Worm (Caenorhabditis elegans): Measurements from ENCODE around the gene C09G5.14.

C09G5.14 gene

ce11 chrII:10707439-10708096 is 15.4 kb downstream of the C09G5.14 start:
- TF ChIP-seq nhr-76 (tag; optimal IDR thresholded peaks at IDR 0.05), result no peak
- TF ChIP-seq ces-1 (GFP tag; optimal IDR thresholded peaks at IDR 0.05), result no peak
- TF ChIP-seq zip-2 (tag; optimal IDR thresholded peaks at IDR 0.05), result no peak
- no peak for TF ChIP-seq dmd-9 (GFP tag; IDR thresholded peaks at IDR 0.05)
- no peak for TF ChIP-seq spr-1 (tag; optimal IDR thresholded peaks at IDR 0.05)
- TF ChIP-seq madf-9 (GFP tag; conservative IDR thresholded peaks at IDR 0.05), result peak; percentile 5; the same call in 1 of the 2 replicates
- TF ChIP-seq dmd-6 (GFP tag; IDR thresholded peaks at IDR 0.05), result no peak
- no peak for TF ChIP-seq unc-130 (GFP tag; optimal IDR thresholded peaks at IDR 0.05)
- no peak for TF ChIP-seq hmg-1.1 (GFP tag; IDR thresholded peaks at IDR 0.05)
- TF ChIP-seq ceh-32 (tag; optimal IDR thresholded peaks at IDR 0.05; ENCODE audit: poor library complexity), result no peak
- TF ChIP-seq daf-8 (GFP tag; IDR thresholded peaks at IDR 0.05), result 0 out of 2 replicates have a peak, but pooled peaks have one; percentile 30
- TF ChIP-seq nhr-28 (tag; optimal IDR thresholded peaks at IDR 0.05), result no peak
- no peak for TF ChIP-seq Y48G9A.11 (GFP tag; IDR thresholded peaks at IDR 0.05)
- no peak for TF ChIP-seq lin-13 (GFP tag; optimal IDR thresholded peaks at IDR 0.05)
- no peak for TF ChIP-seq nhr-10 (tag; optimal IDR thresholded peaks at IDR 0.05)
- TF ChIP-seq tra-1 (GFP tag; IDR thresholded peaks at IDR 0.05), result 0 out of 2 replicates have a peak, but pooled peaks have one; percentile 5
- TF ChIP-seq egl-43 (GFP tag; IDR thresholded peaks at IDR 0.05), result peak; percentile 14; the same call in 1 of the 2 replicates
- TF ChIP-seq Y105C5A.15 (GFP tag; IDR thresholded peaks at IDR 0.05), result no peak
- TF ChIP-seq nhr-42 (GFP tag; IDR thresholded peaks at IDR 0.05), result no peak
- TF ChIP-seq mxl-3 (GFP tag; optimal IDR thresholded peaks at IDR 0.05), result no peak
- no peak for TF ChIP-seq F44E2.7 (GFP tag; IDR thresholded peaks at IDR 0.05)
- TF ChIP-seq spr-3 (GFP tag; optimal IDR thresholded peaks at IDR 0.05), result peak; percentile 31
- no peak for TF ChIP-seq lir-3 (tag; optimal IDR thresholded peaks at IDR 0.05)
- 0 out of 4 replicates have a peak, but pooled peaks of 1 of the 2 experiments have one; percentile 73 for TF ChIP-seq madf-5 (GFP tag; IDR thresholded peaks at IDR 0.05)
- peak; percentile 99 for TF ChIP-seq set-16 (GFP tag; IDR thresholded peaks at IDR 0.05)
- no peak for TF ChIP-seq ceh-20 (GFP tag; IDR thresholded peaks at IDR 0.05)
- no peak for TF ChIP-seq attf-4 (tag; optimal IDR thresholded peaks at IDR 0.05)
- TF ChIP-seq Y5F2A.4 (GFP tag; optimal IDR thresholded peaks at IDR 0.05), result no peak
- no peak for TF ChIP-seq nhr-25 (tag; optimal IDR thresholded peaks at IDR 0.05; ENCODE audit: borderline replicate concordance, insufficient read depth)

ce11 chrII:10706901-10707300 is 16.1 kb downstream of the C09G5.14 start, which contains the start of gene col-80:
TSS of gene col-80 (plus strand) at chrII:10707201.
- TF ChIP-seq unc-62 (GFP tag; optimal IDR thresholded peaks at IDR 0.05 in 1 of 2) (peak in 1 of 2 experiments; percentile 41), unc-62 (tag; optimal IDR thresholded peaks at IDR 0.05) (no peak), dmd-6 (GFP tag; IDR thresholded peaks at IDR 0.05) (0 out of 2 replicates have a peak, but pooled peaks have one; percentile 17), R02D3.7 (tag; optimal IDR thresholded peaks at IDR 0.05) (no peak), madf-5 (GFP tag; IDR thresholded peaks at IDR 0.05) (0 out of 4 replicates have a peak, but pooled peaks of 1 of the 2 experiments have one; percentile 49)

DNA sequence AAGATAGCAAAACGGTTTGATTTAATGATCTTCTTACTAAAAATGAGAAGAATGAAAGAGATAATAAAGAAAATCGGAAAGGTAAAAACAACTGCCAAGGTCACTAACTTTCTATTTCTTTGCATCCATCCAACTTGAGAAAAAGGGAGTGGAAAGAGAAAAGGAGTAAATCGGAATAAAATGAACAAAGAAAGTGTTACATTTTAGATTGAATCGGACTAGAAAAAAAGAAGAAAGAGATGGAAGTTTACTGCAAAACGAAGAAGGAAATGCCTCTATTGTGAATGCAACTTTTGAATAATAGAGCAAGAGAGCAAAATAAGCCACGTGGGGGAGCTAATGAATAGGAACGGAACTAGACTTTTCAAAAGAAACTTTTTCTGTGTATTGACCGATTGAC is 16.9 kb downstream of the C09G5.14 start:
- no peak for TF ChIP-seq unc-39 (tag; optimal IDR thresholded peaks at IDR 0.05)
- peak in 1 of 2 experiments; percentile 88 for TF ChIP-seq unc-62 (GFP tag; optimal IDR thresholded peaks at IDR 0.05 in 1 of 2)
- no peak for TF ChIP-seq unc-62 (tag; optimal IDR thresholded peaks at IDR 0.05)
- no peak for TF ChIP-seq zip-11 (GFP tag; IDR thresholded peaks at IDR 0.05)
- no peak for TF ChIP-seq D1046.2 (GFP tag; IDR thresholded peaks at IDR 0.05)
- TF ChIP-seq F26F4.8 (GFP tag; conservative IDR thresholded peaks at IDR 0.05), result no peak
- no peak for TF ChIP-seq nhr-25 (tag; optimal IDR thresholded peaks at IDR 0.05; ENCODE audit: borderline replicate concordance, insufficient read depth)
- no peak for TF ChIP-seq nhr-10 (tag; optimal IDR thresholded peaks at IDR 0.05)
- TF ChIP-seq fkh-10 (GFP tag; optimal IDR thresholded peaks at IDR 0.05), result peak; percentile 70
- TF ChIP-seq F49E8.2 (tag; optimal IDR thresholded peaks at IDR 0.05; ENCODE audit: borderline replicate concordance), result no peak
- TF ChIP-seq mdt-29 (GFP tag; IDR thresholded peaks at IDR 0.05), result no peak
- TF ChIP-seq sdz-12 (GFP tag; optimal IDR thresholded peaks at IDR 0.05), result no peak
- TF ChIP-seq nhr-77 (tag; optimal IDR thresholded peaks at IDR 0.05), result no peak
- TF ChIP-seq ztf-7 (tag; optimal IDR thresholded peaks at IDR 0.05), result no peak
- no peak for TF ChIP-seq nhr-237 (tag; optimal IDR thresholded peaks at IDR 0.05)
- no peak for TF ChIP-seq F44E2.7 (GFP tag; IDR thresholded peaks at IDR 0.05)
- TF ChIP-seq Y75B8A.6 (GFP tag; IDR thresholded peaks at IDR 0.05), result no peak
- no peak for TF ChIP-seq dmd-9 (GFP tag; IDR thresholded peaks at IDR 0.05)
- TF ChIP-seq daf-16 (GFP tag; optimal IDR thresholded peaks at IDR 0.05), result no peak
- no peak for TF ChIP-seq daf-16 (tag; optimal IDR thresholded peaks at IDR 0.05)
- no peak for TF ChIP-seq nhr-11 (tag; optimal IDR thresholded peaks at IDR 0.05)
- peak; percentile 73 for TF ChIP-seq aha-1 (tag)
